Fruit fly (Drosophila melanogaster): ENCODE data around the gene CG2162.
A peak's percentile ranks its signal among the peaks of the same experiment; 100 is the strongest.

CG2162 gene

DNA sequence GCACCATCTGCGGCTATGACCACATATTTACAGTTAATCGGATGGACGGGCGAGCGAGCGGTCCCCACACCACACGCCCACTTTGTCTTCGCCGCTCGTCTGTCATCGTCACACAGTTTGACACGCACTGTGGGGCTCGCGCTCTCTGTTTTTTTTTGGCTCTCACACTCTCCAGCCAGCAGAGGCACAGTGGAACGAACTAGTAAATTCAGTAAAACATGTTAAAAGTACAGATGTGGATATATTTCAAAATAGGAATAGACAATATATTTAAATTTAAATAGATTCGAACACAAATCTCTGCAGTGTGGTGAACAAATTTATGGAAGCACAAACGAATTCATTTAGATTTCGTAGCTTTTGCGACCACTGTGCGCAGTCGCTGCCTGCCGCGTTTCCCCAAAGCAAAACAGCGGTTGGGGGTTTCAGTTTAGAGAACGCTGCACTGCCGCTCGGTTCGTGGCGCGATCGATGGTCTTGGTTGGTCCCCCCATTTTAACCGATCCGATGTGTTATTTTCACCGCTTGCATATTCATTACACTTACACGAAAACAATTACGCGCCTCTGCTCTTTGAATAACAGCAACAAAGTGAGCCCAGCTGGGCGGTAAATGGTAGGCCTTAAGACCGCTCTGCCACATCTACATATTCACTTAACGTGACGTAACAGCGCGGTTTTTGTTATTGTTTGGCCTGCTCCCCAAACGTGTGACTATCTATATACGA, 46.3 kb downstream of the CG2162 start (continued):
- TF ChIP-seq CG17829 (tag; optimal IDR thresholded peaks at IDR 0.05) (peak; percentile 98), gem (tag; optimal IDR thresholded peaks at IDR 0.05) (peak; percentile 99), CrebB (tag; optimal IDR thresholded peaks at IDR 0.05) (peak; percentile 99), CG8290 (GFP tag; optimal IDR thresholded peaks at IDR 0.05) (peak; percentile 98), CG8290 (tag; optimal IDR thresholded peaks at IDR 0.05) (peak; percentile 87 to 99)

DNA sequence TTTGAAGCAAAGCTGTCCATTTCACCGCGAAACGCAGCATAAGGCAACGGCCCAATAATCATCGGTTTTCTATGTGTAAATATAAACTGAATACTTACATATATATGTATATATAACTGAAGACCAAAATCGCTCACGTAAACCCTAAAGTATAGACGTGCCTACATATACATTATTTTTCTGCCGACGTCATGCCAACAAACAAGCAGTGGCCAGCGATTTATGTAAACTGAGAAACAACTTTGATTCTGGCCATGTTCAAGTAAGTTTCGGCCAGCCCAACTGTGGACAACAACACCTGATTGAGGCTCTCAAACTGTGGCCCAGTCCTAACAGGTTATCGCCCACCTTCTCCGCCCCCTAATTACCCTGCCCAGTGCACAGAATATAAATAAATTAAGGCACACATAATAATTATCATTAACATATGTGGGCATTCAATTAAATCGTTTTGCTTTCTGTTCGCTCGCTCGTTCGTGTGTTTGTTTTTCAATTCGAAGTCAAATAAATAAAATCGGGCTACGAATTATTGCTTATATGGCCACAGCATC, 47.0 kb downstream of the CG2162 start:
- TF ChIP-seq Dfd (GFP tag; optimal IDR thresholded peaks at IDR 0.05), result no peak
- TF ChIP-seq CG12769 (tag; optimal IDR thresholded peaks at IDR 0.05), result peak; percentile 20
- TF ChIP-seq Gsc (GFP tag; IDR thresholded peaks at IDR 0.05), result no peak
- no peak for TF ChIP-seq CG3407 (GFP tag; optimal IDR thresholded peaks at IDR 0.05)
- TF ChIP-seq Poxn (GFP tag; IDR thresholded peaks at IDR 0.05), result no peak
- TF ChIP-seq CG10543 (GFP tag; optimal IDR thresholded peaks at IDR 0.05), result peak; percentile 38
- no peak for TF ChIP-seq MBD-R2 (GFP tag; IDR thresholded peaks at IDR 0.05)
- no peak for TF ChIP-seq Drgx (GFP tag; IDR thresholded peaks at IDR 0.05)
- TF ChIP-seq psq (GFP tag; optimal IDR thresholded peaks at IDR 0.05), result no peak
- TF ChIP-seq repo (GFP tag; optimal IDR thresholded peaks at IDR 0.05), result no peak
- TF ChIP-seq CG12236 (GFP tag; optimal IDR thresholded peaks at IDR 0.05), result no peak
- no peak for TF ChIP-seq Ets65A (GFP tag)
- no peak for TF ChIP-seq caup (GFP tag; optimal IDR thresholded peaks at IDR 0.05; ENCODE audit: severe bottlenecking)
- no peak for TF ChIP-seq zfh1 (GFP tag; IDR thresholded peaks at IDR 0.05)
- no peak for TF ChIP-seq CG12155 (GFP tag; optimal IDR thresholded peaks at IDR 0.05)
- peak; percentile 22; the same call in 1 of the 3 replicates for TF ChIP-seq CG34422 (GFP tag; IDR thresholded peaks at IDR 0.05)
- TF ChIP-seq bbx (GFP tag; IDR thresholded peaks at IDR 0.05; ENCODE audit: partially characterized antibody), result 0 out of 2 replicates have a peak, but pooled peaks have one; percentile 9
- no peak for TF ChIP-seq CG17612 (GFP tag; IDR thresholded peaks at IDR 0.05)
- TF ChIP-seq sd (tag; optimal IDR thresholded peaks at IDR 0.05), result peak; percentile 4
- TF ChIP-seq dpn (GFP tag; optimal IDR thresholded peaks at IDR 0.05), result no peak
- TF ChIP-seq MESR4 (GFP tag; optimal IDR thresholded peaks at IDR 0.05), result no peak
- TF ChIP-seq dati (GFP tag; IDR thresholded peaks at IDR 0.05), result no peak
- TF ChIP-seq NC2β (GFP tag; optimal IDR thresholded peaks at IDR 0.05), result no peak
- TF ChIP-seq Bgb (GFP tag; IDR thresholded peaks at IDR 0.05; ENCODE audit: partially characterized antibody), result no peak
- no peak for TF ChIP-seq pb (GFP tag; optimal IDR thresholded peaks at IDR 0.05)
- TF ChIP-seq CG8290 (GFP tag; optimal IDR thresholded peaks at IDR 0.05), result no peak
- peak in 1 of 2 experiments; percentile 31 for TF ChIP-seq CG8290 (tag; optimal IDR thresholded peaks at IDR 0.05)
- no peak for TF ChIP-seq wdn (GFP tag; IDR thresholded peaks at IDR 0.05)
- TF ChIP-seq vnd (GFP tag; IDR thresholded peaks at IDR 0.05; ENCODE audit: partially characterized antibody), result no peak
- no peak for TF ChIP-seq Pdp1 (GFP tag; optimal IDR thresholded peaks at IDR 0.05)
- no peak for TF ChIP-seq Eip74EF (GFP tag; optimal IDR thresholded peaks at IDR 0.05)
- no peak for TF ChIP-seq Bteb2 (GFP tag; optimal IDR thresholded peaks at IDR 0.05)
- TF ChIP-seq Xrp1 (GFP tag; IDR thresholded peaks at IDR 0.05), result no peak
- no peak for TF ChIP-seq D19A (tag; optimal IDR thresholded peaks at IDR 0.05)
- no peak for TF ChIP-seq CG10431 (GFP tag; optimal IDR thresholded peaks at IDR 0.05)
- no peak for TF ChIP-seq CG8388 (GFP tag; optimal IDR thresholded peaks at IDR 0.05)
- TF ChIP-seq CG30020 (tag; optimal IDR thresholded peaks at IDR 0.05), result no peak
- peak; percentile 42 for TF ChIP-seq Vsx1 (GFP tag; optimal IDR thresholded peaks at IDR 0.05)
- TF ChIP-seq Tbp (GFP tag; optimal IDR thresholded peaks at IDR 0.05), result no peak
- no peak for TF ChIP-seq Dip2 (GFP tag; IDR thresholded peaks at IDR 0.05)
- TF ChIP-seq CG5245 (GFP tag; optimal IDR thresholded peaks at IDR 0.05), result no peak
- no peak for TF ChIP-seq unc-4 (GFP tag; IDR thresholded peaks at IDR 0.05; ENCODE audit: partially characterized antibody)
- no peak for TF ChIP-seq her (GFP tag; optimal IDR thresholded peaks at IDR 0.05)
- no peak for TF ChIP-seq CG8924 (tag; optimal IDR thresholded peaks at IDR 0.05)
- no peak for TF ChIP-seq CG11696 (GFP tag; IDR thresholded peaks at IDR 0.05)
